Fruit fly (Drosophila melanogaster): Measurements from ENCODE around the gene Rpn12R.

Rpn12R gene

dm6 chr3L:15013957-15014692 is 28.2 kb downstream of the Rpn12R start, which contains the start of gene Reck (continued):
- TF ChIP-seq CG30431 (GFP tag; optimal IDR thresholded peaks at IDR 0.05), result peak; percentile 71
- peak; percentile 72 for TF ChIP-seq CG4328 (GFP tag; optimal IDR thresholded peaks at IDR 0.05)
- peak; percentile 85 for TF ChIP-seq gce (GFP tag; IDR thresholded peaks at IDR 0.05)
- TF ChIP-seq CG12659 (GFP tag; optimal IDR thresholded peaks at IDR 0.05), result peak; percentile 73
- TF ChIP-seq CG18476 (GFP tag; optimal IDR thresholded peaks at IDR 0.05), result peak; percentile 88
- no peak for TF ChIP-seq Myb (GFP tag; optimal IDR thresholded peaks at IDR 0.05)
- TF ChIP-seq CG6175 (GFP tag; IDR thresholded peaks at IDR 0.05), result peak; percentile 33; the same call in 1 of the 3 replicates
- TF ChIP-seq hkb (optimal IDR thresholded peaks at IDR 0.05), result no peak
- peak; percentile 95 for TF ChIP-seq hkb (GFP tag; IDR thresholded peaks at IDR 0.05)
- TF ChIP-seq Oaz (GFP tag; IDR thresholded peaks at IDR 0.05), result peak; percentile 57; the same call in 1 of the 2 replicates
- TF ChIP-seq Bteb2 (GFP tag; optimal IDR thresholded peaks at IDR 0.05), result peak; percentile 59
- peak; percentile 64 for TF ChIP-seq Ravus (GFP tag; IDR thresholded peaks at IDR 0.05)
- no peak for TF ChIP-seq pfk (GFP tag; optimal IDR thresholded peaks at IDR 0.05)
- peak; percentile 83 for TF ChIP-seq ATbp (GFP tag; optimal IDR thresholded peaks at IDR 0.05)
- TF ChIP-seq pros (GFP tag; optimal IDR thresholded peaks at IDR 0.05), result no peak
- TF ChIP-seq gsb-n (tag; optimal IDR thresholded peaks at IDR 0.05), result peak; percentile 88
- TF ChIP-seq z (GFP tag; IDR thresholded peaks at IDR 0.05), result no peak
- peak; percentile 90 for TF ChIP-seq gcm (GFP tag; optimal IDR thresholded peaks at IDR 0.05)
- peak; percentile 39 for TF ChIP-seq CG3838 (GFP tag; optimal IDR thresholded peaks at IDR 0.05)
- peak; percentile 80; the same call in 1 of the 2 replicates for TF ChIP-seq Atf6 (GFP tag; IDR thresholded peaks at IDR 0.05)
- TF ChIP-seq CG7987 (GFP tag; optimal IDR thresholded peaks at IDR 0.05), result peak; percentile 77
- peak; percentile 65 for TF ChIP-seq lbe (GFP tag; optimal IDR thresholded peaks at IDR 0.05)
- TF ChIP-seq CG17385 (GFP tag; optimal IDR thresholded peaks at IDR 0.05), result peak; percentile 77
- peak; percentile 88 for TF ChIP-seq CG17328 (GFP tag; IDR thresholded peaks at IDR 0.05)
- peak; percentile 48 to 90 for TF ChIP-seq Hr51 (GFP tag; optimal IDR thresholded peaks at IDR 0.05)
- TF ChIP-seq nerfin-1 (tag; optimal IDR thresholded peaks at IDR 0.05), result peak; percentile 78
- TF ChIP-seq CG32767 (GFP tag; IDR thresholded peaks at IDR 0.05), result 0 out of 2 replicates have a peak, but pooled peaks have one; percentile 19
- TF ChIP-seq CG8290 (GFP tag; optimal IDR thresholded peaks at IDR 0.05), result peak; percentile 6
- peak in 1 of 2 experiments; percentile 49 for TF ChIP-seq CG8290 (tag; optimal IDR thresholded peaks at IDR 0.05)
- no peak for TF ChIP-seq mld (GFP tag; IDR thresholded peaks at IDR 0.05; ENCODE audit: partially characterized antibody)
- peak; percentile 1 for TF ChIP-seq MESR4 (GFP tag; optimal IDR thresholded peaks at IDR 0.05)
- peak; percentile 60; the same call in 2 of the 3 replicates for TF ChIP-seq Dbx (GFP tag; IDR thresholded peaks at IDR 0.05)
- no peak for TF ChIP-seq her (GFP tag; optimal IDR thresholded peaks at IDR 0.05)
- TF ChIP-seq hbn (GFP tag; IDR thresholded peaks at IDR 0.05; ENCODE audit: partially characterized antibody), result no peak
- peak; percentile 74 for TF ChIP-seq sqz (GFP tag; optimal IDR thresholded peaks at IDR 0.05)
- no peak for TF ChIP-seq usp (GFP tag; optimal IDR thresholded peaks at IDR 0.05)
- TF ChIP-seq p53 (GFP tag; optimal IDR thresholded peaks at IDR 0.05), result no peak
- 0 out of 2 replicates have a peak, but pooled peaks have one; percentile 11 for TF ChIP-seq CG16779 (GFP tag; IDR thresholded peaks at IDR 0.05)
- TF ChIP-seq CG11504 (tag; optimal IDR thresholded peaks at IDR 0.05), result peak; percentile 87
- peak; percentile 75 for TF ChIP-seq E2f2 (GFP tag; IDR thresholded peaks at IDR 0.05)
- TF ChIP-seq kni (GFP tag; optimal IDR thresholded peaks at IDR 0.05), result no peak
- TF ChIP-seq Antp (GFP tag; optimal IDR thresholded peaks at IDR 0.05), result no peak
- TF ChIP-seq nerfin-2 (GFP tag; IDR thresholded peaks at IDR 0.05; ENCODE audit: partially characterized antibody), result no peak
- no peak for TF ChIP-seq Bdp1 (GFP tag; optimal IDR thresholded peaks at IDR 0.05)
- peak; percentile 84 for TF ChIP-seq sisA (GFP tag; IDR thresholded peaks at IDR 0.05)
- peak; percentile 89 for TF ChIP-seq CG10979 (tag; optimal IDR thresholded peaks at IDR 0.05)
- TF ChIP-seq Hmr (GFP tag; optimal IDR thresholded peaks at IDR 0.05), result peak; percentile 56
- no peak for TF ChIP-seq Scr (GFP tag; IDR thresholded peaks at IDR 0.05; ENCODE audit: partially characterized antibody)
- peak; percentile 88 for TF ChIP-seq CG10267 (tag; optimal IDR thresholded peaks at IDR 0.05)
